Fruit fly (Drosophila melanogaster) whole organism, pupa: ENCODE results near the gene sol.

Experiments used
- CG10348 ChIP-seq: fragments of 200-800 bp; sonication (Bioruptor generic); IDR thresholded peaks from 2 replicates; pipeline ENCODE4 v1.3.6; 2022; ENCODE audit warnings: missing biosample characterization, missing genetic modification characterization
- CG12605 ChIP-seq: fragments of 200-800 bp; sonication (Bioruptor generic); IDR thresholded peaks from 2 replicates; pipeline ENCODE4 v1.3.6; 2022; ENCODE audit warnings: missing biosample characterization, missing genetic modification characterization
- CG13204 ChIP-seq: fragments of 200-800 bp; sonication (Bioruptor generic); optimal IDR thresholded peaks from 2 replicates; lab custom pipeline; 2018; ENCODE audit warnings: missing biosample characterization, mild to moderate bottlenecking, missing genetic modification characterization, moderate library complexity
- CG14655 ChIP-seq: fragments of 200-800 bp; sonication (Bioruptor generic); optimal IDR thresholded peaks from 3 replicates; lab custom pipeline; 2017; ENCODE audit warnings: mild to moderate bottlenecking, missing biosample characterization, missing genetic modification reagents, missing genetic modification characterization
- CG15710 ChIP-seq: fragments of 200-800 bp; sonication (Bioruptor generic); optimal IDR thresholded peaks from 2 replicates; lab custom pipeline; 2018; ENCODE audit warnings: missing biosample characterization, mild to moderate bottlenecking, missing genetic modification characterization, moderate library complexity
- CG17806 ChIP-seq: fragments of 200-800 bp; sonication (Bioruptor generic); optimal IDR thresholded peaks from 2 replicates; lab custom pipeline; 2018; ENCODE audit warnings: missing biosample characterization, mild to moderate bottlenecking, missing genetic modification characterization, moderate library complexity
- CG32121 ChIP-seq: fragments of 200-800 bp; sonication (Bioruptor generic); IDR thresholded peaks from 2 replicates; pipeline ENCODE4 v1.3.6; 2022; ENCODE audit warnings: missing biosample characterization, missing genetic modification characterization
- CG34367 ChIP-seq: fragments of 200-800 bp; sonication (Bioruptor generic); optimal IDR thresholded peaks from 2 replicates; lab custom pipeline; 2018; ENCODE audit warnings: missing biosample characterization, mild to moderate bottlenecking, missing genetic modification characterization
- CG4496 ChIP-seq: fragments of 200-800 bp; sonication (Bioruptor generic); IDR thresholded peaks from 3 replicates; pipeline ENCODE4 v1.3.6; 2022; ENCODE audit warnings: missing biosample characterization, missing genetic modification characterization
- CG8159 ChIP-seq: fragments of 200-800 bp; sonication (Bioruptor generic); optimal IDR thresholded peaks from 3 replicates; lab custom pipeline; 2018; ENCODE audit warnings: missing biosample characterization, mild to moderate bottlenecking, missing genetic modification characterization, moderate library complexity
- CG8301 ChIP-seq: fragments of 200-800 bp; sonication (Bioruptor generic); optimal IDR thresholded peaks from 2 replicates; lab custom pipeline; 2018; ENCODE audit warnings: missing biosample characterization, mild to moderate bottlenecking, missing genetic modification characterization
- CG9948 ChIP-seq: fragments of 200-800 bp; sonication (Bioruptor generic); optimal IDR thresholded peaks from 2 replicates; lab custom pipeline; 2018; ENCODE audit warnings: missing biosample characterization, mild to moderate bottlenecking, missing genetic modification characterization, moderate library complexity
- D1 ChIP-seq: fragments of 200-800 bp; sonication (Bioruptor generic); optimal IDR thresholded peaks from 2 replicates; lab custom pipeline; 2018; ENCODE audit warnings: missing biosample characterization, mild to moderate bottlenecking, missing genetic modification characterization, moderate library complexity
- EcR ChIP-seq: fragments of 200-800 bp; sonication (Bioruptor generic); optimal IDR thresholded peaks from 3 replicates; lab custom pipeline; 2019; ENCODE audit warnings: missing biosample characterization, missing genetic modification characterization, mild to moderate bottlenecking, moderate library complexity, missing genetic modification reagents
- Ets98B ChIP-seq: fragments of 200-800 bp; sonication (Bioruptor generic); IDR thresholded peaks from 2 replicates; pipeline ENCODE4 v1.3.6; 2022; ENCODE audit warnings: missing biosample characterization, missing genetic modification characterization
- Pif1A ChIP-seq: fragments of 200-800 bp; sonication (Bioruptor generic); optimal IDR thresholded peaks from 3 replicates; lab custom pipeline; 2016; ENCODE audit warnings: missing biosample characterization, missing genetic modification characterization
- Pif1B ChIP-seq: fragments of 200-800 bp; sonication (Bioruptor generic); optimal IDR thresholded peaks from 3 replicates; lab custom pipeline; 2016; ENCODE audit warnings: missing biosample characterization, missing genetic modification characterization
- Snoo ChIP-seq: fragments of 200-800 bp; sonication (Bioruptor generic); optimal IDR thresholded peaks from 3 replicates; lab custom pipeline; 2017; ENCODE audit warnings: missing biosample characterization, mild to moderate bottlenecking, missing genetic modification characterization, inconsistent platforms
- fd96Ca ChIP-seq: fragments of 200-800 bp; sonication (Bioruptor generic); IDR thresholded peaks from 3 replicates; pipeline ENCODE4 v1.3.6; 2022; ENCODE audit warnings: missing biosample characterization, missing genetic modification characterization
- gl ChIP-seq: fragments of 200-800 bp; sonication (Bioruptor generic); optimal IDR thresholded peaks from 2 replicates; lab custom pipeline; 2018; ENCODE audit warnings: missing biosample characterization, mild to moderate bottlenecking, missing genetic modification characterization
- rn ChIP-seq: fragments of 200-800 bp; sonication (Bioruptor generic); IDR thresholded peaks from 2 replicates; pipeline ENCODE4 v1.3.6; 2022; ENCODE audit warnings: missing biosample characterization, missing genetic modification characterization

The sol gene

dm6 chrX:21349800-21350309 is at the start of gene sol, which contains the start of gene peng:
sol (plus strand) TSS chrX:21350280.
peng (minus strand) TSS chrX:21349843.
- TF ChIP-seq EcR (GFP tag; lab: Kevin White, UChicago) (peak; percentile 30), CG8159 (tag; lab: Kevin White, UChicago) (peak; percentile 68), CG13204 (GFP tag; lab: Kevin White, UChicago) (no peak), CG32121 (GFP tag; lab: Robert Waterston, UW) (no peak; the same call in 1 of the 2 replicates), Pif1A (GFP tag; lab: Kevin White, UChicago) (no peak), D1 (tag; lab: Kevin White, UChicago) (no peak), gl (tag; lab: Kevin White, UChicago) (no peak), fd96Ca (GFP tag; lab: Robert Waterston, UW) (peak; percentile 45; the same call in 2 of the 3 replicates), Snoo (tag; lab: Kevin White, UChicago) (peak; percentile 70), CG10348 (GFP tag; lab: Robert Waterston, UW) (0 out of 2 replicates have a peak, but pooled peaks have one; percentile 13), CG15710 (tag; lab: Kevin White, UChicago) (peak; percentile 62), CG8301 (tag; lab: Kevin White, UChicago) (peak; percentile 57), CG14655 (GFP tag; lab: Kevin White, UChicago) (no peak), Ets98B (GFP tag; lab: Robert Waterston, UW) (peak; percentile 23; the same call in 1 of the 2 replicates), rn (no peak), CG9948 (tag; lab: Kevin White, UChicago) (peak; percentile 54), Pif1B (GFP tag; lab: Kevin White, UChicago) (peak; percentile 55), CG17806 (peak; percentile 54), CG4496 (GFP tag; lab: Robert Waterston, UW) (peak; percentile 65; the same call in 2 of the 3 replicates), CG12605 (GFP tag; lab: Robert Waterston, UW) (no peak), CG34367 (tag; lab: Kevin White, UChicago) (peak; percentile 63)

- 0 out of 2 replicates have a peak, but pooled peaks have one; percentile 27 for TF ChIP-seq CG32121 (GFP tag; lab: Robert Waterston, UW)
- TF ChIP-seq CG14655 (GFP tag; lab: Kevin White, UChicago): peak; percentile 53
- TF ChIP-seq CG8301 (tag; lab: Kevin White, UChicago): peak; percentile 60
- no peak for TF ChIP-seq rn
- peak; percentile 57; the same call in 2 of the 3 replicates for TF ChIP-seq CG4496 (GFP tag; lab: Robert Waterston, UW)
- no peak for TF ChIP-seq CG17806
- 0 out of 3 replicates have a peak, but pooled peaks have one; percentile 35 for TF ChIP-seq fd96Ca (GFP tag; lab: Robert Waterston, UW)
Observed at dm6 chrX:21306485-21307142, 43.5 kb upstream of the sol start, which contains the start of gene Abca3. Abca3 (minus strand) TSS chrX:21306665.

dm6 chrX:21315852-21316251 is 34.2 kb upstream of the sol start, which contains the start of gene Rpt6:
Rpt6 (plus strand) TSS chrX:21316052.
- TF ChIP-seq CG32121 (GFP tag; lab: Robert Waterston, UW) (no peak), CG10348 (GFP tag; lab: Robert Waterston, UW) (no peak), CG14655 (GFP tag; lab: Kevin White, UChicago) (no peak), CG34367 (tag; lab: Kevin White, UChicago) (no peak), D1 (tag; lab: Kevin White, UChicago) (no peak), CG12605 (GFP tag; lab: Robert Waterston, UW) (no peak), EcR (GFP tag; lab: Kevin White, UChicago) (no peak), rn (no peak)

dm6 chrX:21317422-21317821 is 32.7 kb upstream of the sol start, which contains the start of gene CG1801:
CG1801 (minus strand) TSS chrX:21317522.
- TF ChIP-seq fd96Ca (GFP tag; lab: Robert Waterston, UW): no peak
- no peak for TF ChIP-seq Snoo (tag; lab: Kevin White, UChicago)
- TF ChIP-seq CG15710 (tag; lab: Kevin White, UChicago): no peak
- TF ChIP-seq CG13204 (GFP tag; lab: Kevin White, UChicago): no peak
- no peak for TF ChIP-seq D1 (tag; lab: Kevin White, UChicago)
- TF ChIP-seq Pif1A (GFP tag; lab: Kevin White, UChicago): no peak
- no peak for TF ChIP-seq Ets98B (GFP tag; lab: Robert Waterston, UW)
- TF ChIP-seq CG10348 (GFP tag; lab: Robert Waterston, UW): no peak

dm6 chrX:21319202-21319772 is 30.8 kb upstream of the sol start, which contains the start of the genes SLIRP1 and anox:
SLIRP1 (minus strand) TSS chrX:21319296.
anox (minus strand) TSS chrX:21319296.
- TF ChIP-seq CG8301 (tag; lab: Kevin White, UChicago) (peak; percentile 89), CG9948 (tag; lab: Kevin White, UChicago) (peak; percentile 90), CG34367 (tag; lab: Kevin White, UChicago) (peak; percentile 86), Snoo (tag; lab: Kevin White, UChicago) (peak; percentile 88), D1 (tag; lab: Kevin White, UChicago) (peak; percentile 87), gl (tag; lab: Kevin White, UChicago) (peak; percentile 70), CG8159 (tag; lab: Kevin White, UChicago) (peak; percentile 93), rn (0 out of 2 replicates have a peak, but pooled peaks have one; percentile 26), CG17806 (peak; percentile 83), CG12605 (GFP tag; lab: Robert Waterston, UW) (peak; percentile 32; the same call in 1 of the 2 replicates), CG15710 (tag; lab: Kevin White, UChicago) (peak; percentile 91), Pif1B (GFP tag; lab: Kevin White, UChicago) (peak; percentile 67), Pif1A (GFP tag; lab: Kevin White, UChicago) (peak; percentile 82), CG10348 (GFP tag; lab: Robert Waterston, UW) (no peak), EcR (GFP tag; lab: Kevin White, UChicago) (peak; percentile 12), CG4496 (GFP tag; lab: Robert Waterston, UW) (peak; percentile 81), CG14655 (GFP tag; lab: Kevin White, UChicago) (peak; percentile 92), CG13204 (GFP tag; lab: Kevin White, UChicago) (no peak), CG32121 (GFP tag; lab: Robert Waterston, UW) (peak; percentile 75), Ets98B (GFP tag; lab: Robert Waterston, UW) (peak; percentile 55), fd96Ca (GFP tag; lab: Robert Waterston, UW) (no peak)
